Worm (Caenorhabditis elegans) whole organism, L4 larva: ENCODE measurements around the gene F23H11.7.

Experiments used
- Y48G9A.11 ChIP-seq: fragments of 200-800 bp; sonication (Bioruptor generic); IDR thresholded peaks from 2 replicates; pipeline ENCODE4 v1.3.6; 2022; ENCODE audit warnings: missing genetic modification reagents, missing genetic modification characterization, missing compliant biosample characterization
- aly-2 ChIP-seq: sonication (generic microtip); optimal IDR thresholded peaks from 2 replicates; lab custom pipeline; 2018; ENCODE audit warnings: missing biosample characterization, missing genetic modification characterization
- ceh-20 ChIP-seq: fragments of 200-800 bp; sonication (Bioruptor generic); IDR thresholded peaks from 2 replicates; pipeline ENCODE4 v1.3.6; 2022; ENCODE audit warnings: missing genetic modification reagents, missing genetic modification characterization, missing compliant biosample characterization
- ceh-32 ChIP-seq: sonication (generic microtip); optimal IDR thresholded peaks from 2 replicates; lab custom pipeline; 2016; ENCODE audit warnings: mild to moderate bottlenecking, missing genetic modification characterization, missing compliant biosample characterization; ENCODE audit not compliant: poor library complexity
- ceh-44 ChIP-seq: fragments of 200-800 bp; sonication (Bioruptor generic); IDR thresholded peaks from 2 replicates; pipeline ENCODE4 v1.3.6; 2022; ENCODE audit warnings: missing genetic modification reagents, missing genetic modification characterization, missing compliant biosample characterization
- dve-1 ChIP-seq: sonication (generic microtip); optimal IDR thresholded peaks from 2 replicates; lab custom pipeline; 2017; ENCODE audit warnings: antibody characterized with exemption, mild to moderate bottlenecking, missing genetic modification characterization, missing compliant biosample characterization; ENCODE audit not compliant: insufficient read depth
- lin-13 ChIP-seq: fragments of 150-350 bp; optimal IDR thresholded peaks from 2 replicates; lab custom pipeline; 2014; ENCODE audit warnings: missing biosample characterization, missing genetic modification reagents, missing genetic modification characterization
- mdl-1 ChIP-seq, 2 experiments: fragments of 150-350 bp in 1 of 2; sonication (generic microtip) in 1 of 2; optimal IDR thresholded peaks; 2 replicates each; lab custom pipeline; 2014 to 2017; ENCODE audit warnings: missing biosample characterization in 2 of 2, missing genetic modification characterization in 2 of 2
- mep-1 ChIP-seq: fragments of 150-350 bp; sonication (generic microtip); optimal IDR thresholded peaks from 3 replicates; lab custom pipeline; 2014; ENCODE audit warnings: missing biosample characterization, missing genetic modification characterization

DNA sequence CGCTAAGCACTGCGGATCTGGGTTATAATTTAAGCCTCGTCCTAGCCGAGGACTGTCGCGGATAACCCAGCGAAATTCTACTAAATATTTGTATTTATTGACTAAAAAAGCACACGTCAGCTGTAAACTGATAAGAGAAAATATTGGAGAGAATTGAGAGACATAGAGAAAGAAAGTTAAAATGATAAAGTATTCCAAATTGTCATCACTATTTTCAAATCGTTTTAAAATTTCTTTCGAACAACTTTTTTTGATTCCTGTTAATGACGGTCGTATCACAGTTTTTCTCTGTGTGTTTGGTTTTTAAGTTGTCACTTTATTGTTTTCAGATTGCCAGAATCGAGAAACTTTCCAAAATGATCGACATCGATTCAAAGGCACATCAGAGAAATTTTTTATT is 42.7 kb upstream of the F23H11.7 start, which contains the start of gene fbxa-51:
- TF ChIP-seq mep-1 (no peak), Y48G9A.11 (no peak), mdl-1 (tag; optimal IDR thresholded peaks at IDR 0.05; lab: Kevin White, UChicago) (no peak), ceh-20 (GFP tag; lab: Robert Waterston, UW) (no peak), ceh-44 (GFP tag; lab: Robert Waterston, UW) (no peak), dve-1 (tag; lab: Kevin White, UChicago) (no peak), lin-13 (GFP tag; lab: Kevin White, UChicago) (no peak), aly-2 (tag; lab: Kevin White, UChicago) (no peak), ceh-32 (tag; lab: Kevin White, UChicago) (no peak)
